Worm (Caenorhabditis elegans) whole organism, young adult: ENCODE data around the gene gpn-1.

Experiments
- B0261.1 ChIP-seq: sonication (generic microtip); optimal IDR thresholded peaks from 2 replicates; lab custom pipeline; 2016; ENCODE audit warnings: mild to moderate bottlenecking, missing genetic modification characterization, moderate library complexity, missing compliant biosample characterization
- B0336.3 ChIP-seq: fragments of 200-800 bp; sonication (Bioruptor generic); IDR thresholded peaks from 2 replicates; pipeline ENCODE4 v1.3.6; 2022; ENCODE audit warnings: missing genetic modification characterization, missing compliant biosample characterization
- C17E4.6 ChIP-seq: fragments of 200-800 bp; sonication (Bioruptor generic); IDR thresholded peaks from 2 replicates; pipeline ENCODE4 v1.3.6; 2022; ENCODE audit warnings: missing genetic modification reagents, missing genetic modification characterization, missing compliant biosample characterization
- D2030.7 ChIP-seq: fragments of 200-800 bp; sonication (Bioruptor generic); IDR thresholded peaks from 2 replicates; pipeline ENCODE4 v1.3.6; 2022; ENCODE audit warnings: missing genetic modification reagents, missing genetic modification characterization, missing compliant biosample characterization
- F33H1.4 ChIP-seq: fragments of 200-800 bp; sonication (Bioruptor generic); IDR thresholded peaks from 2 replicates; pipeline ENCODE4 v1.3.6; 2022; ENCODE audit warnings: missing genetic modification reagents, missing genetic modification characterization, missing compliant biosample characterization
- T07F8.4 ChIP-seq: sonication (generic microtip); optimal IDR thresholded peaks from 2 replicates; lab custom pipeline; 2016; ENCODE audit warnings: mild to moderate bottlenecking, missing genetic modification characterization, moderate library complexity, missing compliant biosample characterization
- ZK185.1 ChIP-seq: sonication (generic microtip); optimal IDR thresholded peaks from 2 replicates; lab custom pipeline; 2016; ENCODE audit warnings: mild to moderate bottlenecking, missing genetic modification characterization, missing compliant biosample characterization; ENCODE audit not compliant: poor library complexity, severe bottlenecking
- ama-1 ChIP-seq, 3 experiments: fragments of 150-350 bp in 1 of 3; sonication (generic microtip) in 2 of 3; optimal IDR thresholded peaks; 2 replicates each; lab custom pipeline; 2014 to 2018; ENCODE audit warnings: missing biosample characterization in 2 of 3, missing genetic modification characterization in 2 of 3, missing genetic modification reagents in 2 of 3
- atf-7 ChIP-seq: sonication (generic microtip); optimal IDR thresholded peaks from 2 replicates; lab custom pipeline; 2017; ENCODE audit warnings: mild to moderate bottlenecking, missing genetic modification characterization, missing compliant biosample characterization
- attf-3 ChIP-seq: fragments of 200-800 bp; sonication (Bioruptor generic); conservative IDR thresholded peaks from 2 replicates; pipeline ENCODE4 v1.3.6; 2022; ENCODE audit warnings: missing genetic modification reagents, missing genetic modification characterization, missing compliant biosample characterization
- bed-2 ChIP-seq: fragments of 200-800 bp; sonication (Bioruptor generic); IDR thresholded peaks from 2 replicates; pipeline ENCODE4 v1.3.6; 2022; ENCODE audit warnings: missing genetic modification reagents, missing genetic modification characterization, missing compliant biosample characterization
- ceh-91 ChIP-seq: fragments of 200-800 bp; sonication (Bioruptor generic); IDR thresholded peaks from 2 replicates; pipeline ENCODE4 v1.3.6; 2022; ENCODE audit warnings: missing genetic modification reagents, missing genetic modification characterization, missing compliant biosample characterization
- dpff-1 ChIP-seq: sonication (generic microtip); optimal IDR thresholded peaks from 2 replicates; lab custom pipeline; 2017; ENCODE audit warnings: mild to moderate bottlenecking, missing genetic modification characterization, missing compliant biosample characterization
- egrh-3 ChIP-seq: fragments of 200-800 bp; sonication (Bioruptor generic); IDR thresholded peaks from 2 replicates; pipeline ENCODE4 v1.3.6; 2022; ENCODE audit warnings: missing genetic modification reagents, missing genetic modification characterization, missing compliant biosample characterization
- gei-17 ChIP-seq: fragments of 200-800 bp; sonication (Bioruptor generic); optimal IDR thresholded peaks from 2 replicates; lab custom pipeline; 2018; ENCODE audit warnings: mild to moderate bottlenecking, missing genetic modification characterization, missing compliant biosample characterization
- hrde-1 ChIP-seq: sonication (generic microtip); optimal IDR thresholded peaks from 2 replicates; lab custom pipeline; 2016; ENCODE audit warnings: missing genetic modification characterization, mild to moderate bottlenecking, missing compliant biosample characterization, moderate library complexity, missing genotype, missing genetic modification reagents, borderline replicate concordance
- let-526 ChIP-seq: fragments of 200-800 bp; sonication (Bioruptor generic); IDR thresholded peaks from 2 replicates; pipeline ENCODE4 v1.3.6; 2022; ENCODE audit warnings: missing genetic modification reagents, missing genetic modification characterization, missing compliant biosample characterization
- let-607 ChIP-seq, 2 experiments: fragments of 200-800 bp in 1 of 2; sonication (Bioruptor generic) in 1 of 2; sonication (generic microtip) in 1 of 2; optimal IDR thresholded peaks; 2 replicates each; lab custom pipeline; 2016 to 2018; ENCODE audit warnings: mild to moderate bottlenecking in 2 of 2, missing compliant biosample characterization in 2 of 2, missing genetic modification characterization in 2 of 2, moderate library complexity in 2 of 2, missing genotype in 1 of 2
- lin-26 ChIP-seq: fragments of 200-800 bp; sonication (Bioruptor generic); IDR thresholded peaks from 2 replicates; pipeline ENCODE4 v1.3.6; 2022; ENCODE audit warnings: missing genetic modification reagents, missing genetic modification characterization, missing compliant biosample characterization
- lin-54 ChIP-seq: fragments of 200-800 bp; sonication (Bioruptor generic); optimal IDR thresholded peaks from 2 replicates; lab custom pipeline; 2018; ENCODE audit warnings: mild to moderate bottlenecking, missing genetic modification characterization, missing compliant biosample characterization
- lir-1 ChIP-seq: fragments of 200-800 bp; sonication (Bioruptor generic); conservative IDR thresholded peaks from 2 replicates; pipeline ENCODE4 v1.3.6; 2022; ENCODE audit warnings: missing genetic modification reagents, missing genetic modification characterization, missing compliant biosample characterization
- madf-10 ChIP-seq: sonication (generic microtip); optimal IDR thresholded peaks from 2 replicates; lab custom pipeline; 2016; ENCODE audit warnings: mild to moderate bottlenecking, missing genetic modification characterization, missing compliant biosample characterization
- madf-6 ChIP-seq: fragments of 200-800 bp; sonication (Bioruptor generic); IDR thresholded peaks from 2 replicates; pipeline ENCODE4 v1.3.6; 2022; ENCODE audit warnings: missing genetic modification reagents, missing genetic modification characterization, missing compliant biosample characterization
- mcd-1 ChIP-seq: fragments of 200-800 bp; sonication (Bioruptor generic); IDR thresholded peaks from 2 replicates; pipeline ENCODE4 v1.3.6; 2022; ENCODE audit warnings: missing genetic modification reagents, missing genetic modification characterization, missing compliant biosample characterization
- nfya-2 ChIP-seq: fragments of 200-800 bp; sonication (Bioruptor generic); IDR thresholded peaks from 2 replicates; pipeline ENCODE4 v1.3.6; 2022; ENCODE audit warnings: missing genetic modification reagents, missing genetic modification characterization, missing compliant biosample characterization
- nhr-120 ChIP-seq: fragments of 200-800 bp; sonication (Bioruptor generic); IDR thresholded peaks from 2 replicates; pipeline ENCODE4 v1.3.6; 2022; ENCODE audit warnings: missing genetic modification characterization, missing compliant biosample characterization
- nhr-27 ChIP-seq: fragments of 200-800 bp; sonication (Bioruptor generic); optimal IDR thresholded peaks from 2 replicates; lab custom pipeline; 2018; ENCODE audit warnings: mild to moderate bottlenecking, missing genetic modification characterization, moderate library complexity, missing compliant biosample characterization
- nhr-80 ChIP-seq: sonication (generic microtip); optimal IDR thresholded peaks from 2 replicates; lab custom pipeline; 2016; ENCODE audit warnings: missing genetic modification characterization, missing compliant biosample characterization
- rec-8 ChIP-seq, 2 experiments: sonication (generic microtip); optimal IDR thresholded peaks; 2 replicates each; lab custom pipeline; 2016; ENCODE audit warnings: mild to moderate bottlenecking in 2 of 2, missing genetic modification characterization in 2 of 2, missing genetic modification reagents in 2 of 2, missing genotype in 2 of 2, missing biosample characterization in 1 of 2, missing compliant biosample characterization in 1 of 2, moderate library complexity in 1 of 2
- rpc-1 ChIP-seq, 2 experiments: fragments of 150-350 bp in 1 of 2; sonication (generic microtip) in 1 of 2; optimal IDR thresholded peaks; 2 replicates each; lab custom pipeline; 2014 to 2018; ENCODE audit warnings: missing biosample characterization in 1 of 2, missing genetic modification characterization in 1 of 2, missing genetic modification reagents in 1 of 2, missing genotype in 1 of 2
- sdz-38 ChIP-seq: sonication (generic microtip); optimal IDR thresholded peaks from 2 replicates; lab custom pipeline; 2016; ENCODE audit warnings: missing genotype, missing genetic modification characterization, missing compliant biosample characterization
- tbx-9 ChIP-seq: sonication (generic microtip); optimal IDR thresholded peaks from 2 replicates; lab custom pipeline; 2016; ENCODE audit warnings: borderline replicate concordance, missing genetic modification characterization, inconsistent platforms, missing compliant biosample characterization
- xnd-1 ChIP-seq: sonication (generic microtip); optimal IDR thresholded peaks from 2 replicates; lab custom pipeline; 2016; ENCODE audit warnings: missing genotype, missing genetic modification reagents, missing genetic modification characterization, missing compliant biosample characterization
- zfh-2 ChIP-seq: fragments of 200-800 bp; sonication (Bioruptor generic); conservative IDR thresholded peaks from 2 replicates; pipeline ENCODE4 v1.3.6; 2022; ENCODE audit warnings: missing genetic modification reagents, missing genetic modification characterization, missing compliant biosample characterization
- ztf-18 ChIP-seq: sonication (generic microtip); optimal IDR thresholded peaks from 2 replicates; lab custom pipeline; 2016; ENCODE audit warnings: missing genotype, mild to moderate bottlenecking, missing genetic modification characterization, missing compliant biosample characterization
- ztf-22 ChIP-seq: fragments of 200-800 bp; sonication (Bioruptor generic); optimal IDR thresholded peaks from 2 replicates; lab custom pipeline; 2018; ENCODE audit warnings: mild to moderate bottlenecking, missing genetic modification characterization, moderate library complexity, missing compliant biosample characterization
- ztf-6 ChIP-seq: fragments of 200-800 bp; sonication (Bioruptor generic); IDR thresholded peaks from 2 replicates; pipeline ENCODE4 v1.3.6; 2022; ENCODE audit warnings: missing genetic modification reagents, missing genetic modification characterization, missing compliant biosample characterization

gpn-1 gene

ce11 chrX:15709594-15709993, 28.1 kb downstream of the gpn-1 start (continued):
- TF ChIP-seq madf-10 (tag; lab: Kevin White, UChicago) (peak; percentile 27), T07F8.4 (tag; lab: Kevin White, UChicago) (no peak), ztf-18 (no peak), lin-54 (GFP tag; lab: Kevin White, UChicago) (no peak), lin-26 (GFP tag; lab: Robert Waterston, UW) (no peak), nhr-80 (tag; lab: Kevin White, UChicago) (peak; percentile 92), ama-1 (optimal IDR thresholded peaks at IDR 0.05; lab: Kevin White, UChicago) (no peak), ama-1 (GFP tag; optimal IDR thresholded peaks at IDR 0.05; lab: Kevin White, UChicago) (no peak), egrh-3 (GFP tag; lab: Robert Waterston, UW) (peak; percentile 37; the same call in 1 of the 2 replicates), mcd-1 (GFP tag; lab: Robert Waterston, UW) (peak; percentile 30; the same call in 1 of the 2 replicates), lir-1 (GFP tag; lab: Robert Waterston, UW) (0 out of 2 replicates have a peak, but pooled peaks have one; percentile 17), let-607 (tag; optimal IDR thresholded peaks at IDR 0.05; lab: Kevin White, UChicago) (peak in 1 of 2 experiments; percentile 35), atf-7 (tag; lab: Kevin White, UChicago) (peak; percentile 46), ztf-22 (GFP tag; lab: Kevin White, UChicago) (no peak), nhr-27 (tag; lab: Kevin White, UChicago) (no peak)
- TF ChIP-seq, all 124 proteins: peak for 17

- no peak for TF ChIP-seq D2030.7 (GFP tag; lab: Robert Waterston, UW)
- no peak for TF ChIP-seq ztf-6 (GFP tag; lab: Robert Waterston, UW)
- TF ChIP-seq ama-1 (optimal IDR thresholded peaks at IDR 0.05; lab: Kevin White, UChicago) = no peak
- TF ChIP-seq ama-1 (GFP tag; optimal IDR thresholded peaks at IDR 0.05; lab: Kevin White, UChicago) = no peak
- TF ChIP-seq attf-3 (GFP tag; lab: Robert Waterston, UW) = no peak
- no peak for TF ChIP-seq F33H1.4 (GFP tag; lab: Robert Waterston, UW)
- TF ChIP-seq lir-1 (GFP tag; lab: Robert Waterston, UW) = no peak
- no peak for TF ChIP-seq let-526 (GFP tag; lab: Robert Waterston, UW)
- TF ChIP-seq madf-6 (GFP tag; lab: Robert Waterston, UW) = no peak
- TF ChIP-seq bed-2 (GFP tag; lab: Robert Waterston, UW) = no peak
These were observed 31.7 kb downstream of the gpn-1 start for ce11 chrX:15713189-15713588.

- TF ChIP-seq rpc-1 (optimal IDR thresholded peaks at IDR 0.05; lab: Kevin White, UChicago) (peak; percentile 25), rpc-1 (tag; optimal IDR thresholded peaks at IDR 0.05; lab: Kevin White, UChicago) (peak; percentile 58), hrde-1 (tag; lab: Kevin White, UChicago) (no peak), xnd-1 (no peak), nhr-120 (GFP tag; lab: Robert Waterston, UW) (no peak), tbx-9 (no peak), nfya-2 (no peak), madf-10 (tag; lab: Kevin White, UChicago) (no peak), lin-26 (GFP tag; lab: Robert Waterston, UW) (0 out of 2 replicates have a peak, but pooled peaks have one; percentile 25), rec-8 (tag; optimal IDR thresholded peaks at IDR 0.05; lab: Kevin White, UChicago) (no peak), gei-17 (no peak), ZK185.1 (no peak), C17E4.6 (GFP tag; lab: Robert Waterston, UW) (no peak), zfh-2 (GFP tag; lab: Robert Waterston, UW) (no peak), D2030.7 (GFP tag; lab: Robert Waterston, UW) (peak; percentile 42; the same call in 1 of the 2 replicates), lir-1 (GFP tag; lab: Robert Waterston, UW) (no peak), ceh-91 (GFP tag; lab: Robert Waterston, UW) (no peak), sdz-38 (tag; lab: Kevin White, UChicago) (no peak), B0336.3 (GFP tag; lab: Robert Waterston, UW) (no peak), dpff-1 (no peak), B0261.1 (tag; lab: Kevin White, UChicago) (no peak)
These were observed 35.5 kb downstream of the gpn-1 start for ce11 chrX:15716971-15717370.
